Worm (Caenorhabditis elegans): Measurements from ENCODE around the gene arf-5.

ce11 chrIV:8026361-8026760 lies 44.0 kb downstream of the arf-5 start:
- TF ChIP-seq nhr-12 (tag; optimal IDR thresholded peaks at IDR 0.05) (no peak), nhr-237 (tag; optimal IDR thresholded peaks at IDR 0.05) (no peak)
